Worm (Caenorhabditis elegans) whole organism, early embryonic: ENCODE results near the gene Y102A5C.36.

Experiments
- B0310.2 ChIP-seq: sonication (generic microtip); optimal IDR thresholded peaks from 2 replicates; lab custom pipeline; 2016; ENCODE audit warnings: mild to moderate bottlenecking, missing genetic modification characterization, missing compliant biosample characterization
- F13C5.2 ChIP-seq: sonication (generic microtip); optimal IDR thresholded peaks from 2 replicates; lab custom pipeline; 2017; ENCODE audit warnings: mild to moderate bottlenecking, missing genetic modification characterization, inconsistent platforms, missing compliant biosample characterization
- ama-1 ChIP-seq: fragments of 150-350 bp; optimal IDR thresholded peaks from 2 replicates; lab custom pipeline; 2014
- ceh-13 ChIP-seq: fragments of 200-800 bp; sonication (Bioruptor generic); optimal IDR thresholded peaks from 2 replicates; lab custom pipeline; 2018; ENCODE audit warnings: mild to moderate bottlenecking, missing genetic modification characterization, missing compliant biosample characterization
- ceh-36 ChIP-seq: sonication (generic microtip); optimal IDR thresholded peaks from 2 replicates; lab custom pipeline; 2016; ENCODE audit warnings: missing genetic modification characterization, inconsistent platforms, missing compliant biosample characterization
- ets-7 ChIP-seq: sonication (generic microtip); optimal IDR thresholded peaks from 2 replicates; lab custom pipeline; 2016; ENCODE audit warnings: missing genotype, missing genetic modification characterization, missing compliant biosample characterization
- hmg-4 ChIP-seq: fragments of 200-800 bp; sonication (Bioruptor generic); optimal IDR thresholded peaks from 2 replicates; lab custom pipeline; 2018; ENCODE audit warnings: mild to moderate bottlenecking, missing genetic modification characterization, missing compliant biosample characterization
- pes-1 ChIP-seq: fragments of 200-800 bp; sonication (Bioruptor generic); IDR thresholded peaks from 2 replicates; pipeline ENCODE4 v1.3.6; 2022; ENCODE audit warnings: missing genetic modification reagents, missing genetic modification characterization, missing compliant biosample characterization
- scrt-1 ChIP-seq: fragments of 200-800 bp; sonication (Bioruptor generic); IDR thresholded peaks from 2 replicates; pipeline ENCODE4 v1.3.6; 2022; ENCODE audit warnings: missing genetic modification characterization, missing compliant biosample characterization
- sea-1 ChIP-seq: fragments of 200-800 bp; sonication (Bioruptor generic); conservative IDR thresholded peaks from 2 replicates; pipeline ENCODE4 v1.3.6; 2022; ENCODE audit warnings: missing genetic modification characterization, missing compliant biosample characterization
- tbx-37 ChIP-seq: fragments of 200-800 bp; sonication (Bioruptor generic); conservative IDR thresholded peaks from 2 replicates; pipeline ENCODE4 v1.3.6; 2022; ENCODE audit warnings: missing genetic modification reagents, missing genetic modification characterization, missing compliant biosample characterization
- tra-4 ChIP-seq: sonication (generic microtip); optimal IDR thresholded peaks from 2 replicates; lab custom pipeline; 2017; ENCODE audit warnings: missing genetic modification characterization, missing compliant biosample characterization

ce11 chrV:16973338-16973737, 46.1 kb upstream of the Y102A5C.36 start:
- no peak for TF ChIP-seq hmg-4 (GFP tag; lab: Kevin White, UChicago)
- no peak for TF ChIP-seq tra-4 (tag; lab: Kevin White, UChicago)
- TF ChIP-seq ama-1: no peak
- no peak for TF ChIP-seq B0310.2 (tag; lab: Kevin White, UChicago)
- TF ChIP-seq F13C5.2 (tag; lab: Kevin White, UChicago): no peak
- no peak for TF ChIP-seq ceh-36 (tag; lab: Kevin White, UChicago)
- no peak for TF ChIP-seq scrt-1 (GFP tag; lab: Robert Waterston, UW)
- no peak for TF ChIP-seq tbx-37 (GFP tag; lab: Robert Waterston, UW)
- TF ChIP-seq ceh-13 (GFP tag; lab: Kevin White, UChicago): no peak
- no peak for TF ChIP-seq pes-1 (GFP tag; lab: Robert Waterston, UW)
- TF ChIP-seq ets-7 (tag; lab: Kevin White, UChicago): no peak
- no peak for TF ChIP-seq sea-1 (GFP tag; lab: Robert Waterston, UW)
